Fruit fly (Drosophila melanogaster): Measurements from ENCODE around the gene CG7382.

The CG7382 gene

DNA sequence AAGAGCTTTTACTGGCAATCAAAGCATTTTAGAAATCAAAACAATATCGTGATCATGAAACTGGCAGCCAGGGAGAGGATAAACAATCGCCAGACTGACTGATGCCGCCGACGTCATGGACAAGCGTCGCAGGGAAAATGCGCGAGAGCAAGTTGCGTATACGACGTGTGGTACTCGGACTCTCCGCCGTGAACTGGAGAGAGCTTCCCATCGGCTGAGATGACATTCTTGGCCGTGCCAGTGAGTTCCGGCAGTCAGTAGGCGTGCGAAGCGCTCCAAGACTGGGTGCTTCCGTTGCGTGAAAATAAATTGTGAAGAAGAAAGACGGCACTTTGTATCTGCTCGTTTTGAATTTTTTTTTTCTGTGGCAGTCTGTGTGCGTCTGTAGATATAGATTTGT lies 35.1 kb upstream of the CG7382 start, which contains the start of gene GluRIIA:
Gene GluRIIA (plus strand): TSS at position 255 of the 400 bp plus-strand sequence.
- peak; percentile 58; the same call in 1 of the 2 replicates for TF ChIP-seq CG7372 (GFP tag; IDR thresholded peaks at IDR 0.05)
- TF ChIP-seq yki (optimal IDR thresholded peaks at IDR 0.05) = no peak
- no peak for TF ChIP-seq HLH4C (GFP tag; IDR thresholded peaks at IDR 0.05; ENCODE audit: partially characterized antibody)
- no peak for TF ChIP-seq Stat92E (GFP tag; optimal IDR thresholded peaks at IDR 0.05)
- TF ChIP-seq Xbp1 (GFP tag; optimal IDR thresholded peaks at IDR 0.05) = no peak
- no peak for TF ChIP-seq run (tag; optimal IDR thresholded peaks at IDR 0.05)
- no peak for TF ChIP-seq CG17361 (GFP tag; IDR thresholded peaks at IDR 0.05)
- no peak for TF ChIP-seq CG5180 (GFP tag; optimal IDR thresholded peaks at IDR 0.05)
- TF ChIP-seq MESR4 (GFP tag; optimal IDR thresholded peaks at IDR 0.05) = no peak
- TF ChIP-seq sd (tag; optimal IDR thresholded peaks at IDR 0.05) = peak; percentile 54
- TF ChIP-seq sob (GFP tag; IDR thresholded peaks at IDR 0.05) = no peak
- no peak for TF ChIP-seq D19B (GFP tag; optimal IDR thresholded peaks at IDR 0.05)
- TF ChIP-seq pros (GFP tag; optimal IDR thresholded peaks at IDR 0.05) = no peak
- TF ChIP-seq Tbp (GFP tag; optimal IDR thresholded peaks at IDR 0.05) = no peak
- TF ChIP-seq zfh1 (GFP tag; IDR thresholded peaks at IDR 0.05) = no peak
- no peak for TF ChIP-seq CG31388 (GFP tag; optimal IDR thresholded peaks at IDR 0.05)
- TF ChIP-seq jigr1 (GFP tag; IDR thresholded peaks at IDR 0.05) = no peak
- no peak for TF ChIP-seq Antp (GFP tag; optimal IDR thresholded peaks at IDR 0.05)
- TF ChIP-seq CG14965 (GFP tag; optimal IDR thresholded peaks at IDR 0.05; ENCODE audit: borderline replicate concordance) = no peak
- no peak for TF ChIP-seq CG3065 (GFP tag; optimal IDR thresholded peaks at IDR 0.05)
- no peak for TF ChIP-seq CG8089 (GFP tag; optimal IDR thresholded peaks at IDR 0.05)
- TF ChIP-seq CG7271 (tag; optimal IDR thresholded peaks at IDR 0.05) = no peak
- TF ChIP-seq Trl (optimal IDR thresholded peaks at IDR 0.05) = peak; percentile 10 to 34
- TF ChIP-seq Trl (GFP tag; optimal IDR thresholded peaks at IDR 0.05) = no peak
- TF ChIP-seq CG8281 (tag; optimal IDR thresholded peaks at IDR 0.05) = no peak
- no peak for TF ChIP-seq NFAT (GFP tag; IDR thresholded peaks at IDR 0.05)
- TF ChIP-seq Med (GFP tag) = peak; percentile 70
- TF ChIP-seq Hand (GFP tag; optimal IDR thresholded peaks at IDR 0.05) = no peak
- no peak for TF ChIP-seq mld (GFP tag; IDR thresholded peaks at IDR 0.05; ENCODE audit: partially characterized antibody)
- TF ChIP-seq Camta (GFP tag; optimal IDR thresholded peaks at IDR 0.05) = no peak
- TF ChIP-seq Ets65A (GFP tag) = peak; percentile 64
- no peak for TF ChIP-seq CG7357 (GFP tag; IDR thresholded peaks at IDR 0.05)
- no peak for TF ChIP-seq NK7.1 (GFP tag; optimal IDR thresholded peaks at IDR 0.05)
- TF ChIP-seq nom (GFP tag; optimal IDR thresholded peaks at IDR 0.05) = no peak
- TF ChIP-seq sr (GFP tag; IDR thresholded peaks at IDR 0.05) = peak; percentile 84
- TF ChIP-seq maf-S (GFP tag; optimal IDR thresholded peaks at IDR 0.05) = no peak
- no peak for TF ChIP-seq CG31441 (GFP tag; IDR thresholded peaks at IDR 0.05)
- no peak for TF ChIP-seq tap (tag; optimal IDR thresholded peaks at IDR 0.05)
- TF ChIP-seq unpg (GFP tag; optimal IDR thresholded peaks at IDR 0.05) = no peak
- TF ChIP-seq Jarid2 (GFP tag; optimal IDR thresholded peaks at IDR 0.05) = peak; percentile 21
- TF ChIP-seq CG3163 (GFP tag; optimal IDR thresholded peaks at IDR 0.05) = no peak
- 0 out of 4 replicates have a peak, but pooled peaks have one; percentile 42 for TF ChIP-seq chinmo (GFP tag; IDR thresholded peaks at IDR 0.05; ENCODE audit: partially characterized antibody)

DNA sequence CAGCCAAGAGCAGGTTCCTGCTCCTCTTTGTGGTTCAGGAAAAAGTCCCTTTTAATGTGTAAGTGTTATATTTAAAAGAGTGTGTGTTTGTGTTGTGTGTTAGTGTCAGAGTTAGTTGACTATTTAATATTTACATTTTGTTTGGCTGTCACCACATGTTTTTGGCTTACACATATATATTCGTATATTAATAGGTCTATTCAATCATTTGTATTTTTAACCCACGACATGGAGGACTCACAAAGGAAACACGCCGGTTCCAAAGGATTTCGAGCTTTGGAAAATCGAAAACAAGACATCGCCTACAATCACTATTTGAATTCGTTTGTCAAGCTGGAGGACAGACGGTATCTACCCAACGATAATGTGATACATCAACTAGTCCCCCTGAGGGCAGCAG lies 34.1 kb upstream of the CG7382 start, which contains the start of the genes CG14013 and CG14017:
Gene CG14013 (minus strand): TSS at position 101 of the 400 bp plus-strand sequence.
Gene CG14017 (plus strand): TSS at position 148 of the 400 bp plus-strand sequence.
- TF ChIP-seq CG7271 (tag; optimal IDR thresholded peaks at IDR 0.05) (no peak), nerfin-1 (tag; optimal IDR thresholded peaks at IDR 0.05) (no peak), CG3163 (GFP tag; optimal IDR thresholded peaks at IDR 0.05) (no peak), pzg (GFP tag; optimal IDR thresholded peaks at IDR 0.05) (no peak), pum (GFP tag; optimal IDR thresholded peaks at IDR 0.05) (no peak), jumu (GFP tag; optimal IDR thresholded peaks at IDR 0.05) (no peak), sob (GFP tag; IDR thresholded peaks at IDR 0.05) (no peak), CG4424 (GFP tag; optimal IDR thresholded peaks at IDR 0.05) (no peak), CG18599 (GFP tag; optimal IDR thresholded peaks at IDR 0.05) (no peak), mirr (GFP tag; optimal IDR thresholded peaks at IDR 0.05) (no peak), tgo (GFP tag; IDR thresholded peaks at IDR 0.05) (no peak), ac (GFP tag; optimal IDR thresholded peaks at IDR 0.05) (no peak), Myb (GFP tag; optimal IDR thresholded peaks at IDR 0.05) (no peak), TFAM (GFP tag; optimal IDR thresholded peaks at IDR 0.05) (no peak), CG3838 (GFP tag; optimal IDR thresholded peaks at IDR 0.05) (no peak)

All from whole organism, embryonic.